Worm (Caenorhabditis elegans): ENCODE results near the gene F36H12.17.

DNA sequence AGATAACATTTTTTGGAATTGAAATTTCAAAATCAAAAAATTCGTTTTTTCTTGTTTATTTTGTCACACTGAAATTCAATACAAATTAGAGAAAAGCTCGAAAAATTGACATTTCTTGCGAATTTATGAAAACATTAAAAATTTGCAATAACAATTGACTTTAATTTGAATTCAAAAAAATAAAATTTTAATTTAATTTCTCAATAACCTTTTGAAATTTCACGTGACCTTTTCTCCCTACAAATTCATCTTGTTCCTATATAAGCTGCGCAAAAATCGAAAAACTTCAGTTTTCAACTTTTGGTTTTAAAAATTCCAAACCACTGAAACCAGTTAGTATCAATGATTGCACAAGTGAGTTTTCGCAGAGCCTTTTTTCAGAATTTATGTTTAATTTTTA lies 8.8 kb downstream of the F36H12.17 start, which contains the start of gene F36H12.4:
- no peak for TF ChIP-seq lin-11 (tag; optimal IDR thresholded peaks at IDR 0.05)
- no peak for TF ChIP-seq hlh-15 (tag; optimal IDR thresholded peaks at IDR 0.05)
- no peak for TF ChIP-seq nhr-11 (tag; optimal IDR thresholded peaks at IDR 0.05)
- no peak for TF ChIP-seq sox-4 (tag; optimal IDR thresholded peaks at IDR 0.05)
- no peak for TF ChIP-seq Y22D7AL.16 (tag; optimal IDR thresholded peaks at IDR 0.05)
- TF ChIP-seq sdc-2 (tag; optimal IDR thresholded peaks at IDR 0.05) = no peak

Data from whole organism, late embryonic.